Fruit fly (Drosophila melanogaster): Measurements from ENCODE around the gene CG3309.

DNA sequence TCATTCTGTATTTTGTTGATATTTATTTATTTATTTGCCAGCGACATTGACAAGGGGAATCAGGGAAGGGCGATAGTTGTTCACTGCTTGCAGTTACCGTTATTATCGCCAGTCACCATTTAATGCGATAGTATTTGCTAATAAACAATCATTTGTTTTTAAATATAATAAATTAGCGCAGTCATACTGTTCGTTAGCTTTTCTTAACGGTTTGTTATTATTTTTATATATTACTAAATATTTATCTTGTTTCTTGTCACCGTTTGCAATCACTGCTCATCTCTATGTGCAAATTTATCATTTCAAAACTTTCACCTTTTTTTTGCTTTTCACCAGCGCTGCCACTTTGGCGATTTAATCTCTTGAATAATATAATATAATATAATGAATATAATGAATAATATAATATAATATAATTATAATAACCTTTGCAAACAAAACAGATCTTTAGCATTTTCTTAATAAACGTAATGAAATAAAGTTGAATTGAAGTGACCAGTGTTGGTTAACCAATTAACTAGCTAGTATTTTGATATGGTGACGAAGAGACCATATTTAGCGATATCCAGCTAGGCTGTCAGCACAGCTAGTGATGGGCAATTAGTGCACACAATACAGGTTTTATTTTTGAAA lies at the start of gene CG3309, which contains the start of gene XRCC1:
- no peak for TF ChIP-seq psq (optimal IDR thresholded peaks at IDR 0.05)
- TF ChIP-seq insv (optimal IDR thresholded peaks at IDR 0.05), result no peak
- no peak for TF ChIP-seq Myc (optimal IDR thresholded peaks at IDR 0.05)
- no peak for TF ChIP-seq Sin3A (optimal IDR thresholded peaks at IDR 0.05)
- TF ChIP-seq h (optimal IDR thresholded peaks at IDR 0.05), result no peak
- TF ChIP-seq ttk (optimal IDR thresholded peaks at IDR 0.05), result no peak

All from Kc167 (cell line).